Fruit fly (Drosophila melanogaster) whole organism, pupa: ENCODE data around the gene rut.

Experiments used
- CG10348 ChIP-seq: fragments of 200-800 bp; sonication (Bioruptor generic); IDR thresholded peaks from 2 replicates; pipeline ENCODE4 v1.3.6; 2022; ENCODE audit warnings: missing biosample characterization, missing genetic modification characterization
- CG12605 ChIP-seq: fragments of 200-800 bp; sonication (Bioruptor generic); IDR thresholded peaks from 2 replicates; pipeline ENCODE4 v1.3.6; 2022; ENCODE audit warnings: missing biosample characterization, missing genetic modification characterization
- CG13204 ChIP-seq: fragments of 200-800 bp; sonication (Bioruptor generic); optimal IDR thresholded peaks from 2 replicates; lab custom pipeline; 2018; ENCODE audit warnings: missing biosample characterization, mild to moderate bottlenecking, missing genetic modification characterization, moderate library complexity
- CG14655 ChIP-seq: fragments of 200-800 bp; sonication (Bioruptor generic); optimal IDR thresholded peaks from 3 replicates; lab custom pipeline; 2017; ENCODE audit warnings: mild to moderate bottlenecking, missing biosample characterization, missing genetic modification reagents, missing genetic modification characterization
- CG15710 ChIP-seq: fragments of 200-800 bp; sonication (Bioruptor generic); optimal IDR thresholded peaks from 2 replicates; lab custom pipeline; 2018; ENCODE audit warnings: missing biosample characterization, mild to moderate bottlenecking, missing genetic modification characterization, moderate library complexity
- CG17806 ChIP-seq: fragments of 200-800 bp; sonication (Bioruptor generic); optimal IDR thresholded peaks from 2 replicates; lab custom pipeline; 2018; ENCODE audit warnings: missing biosample characterization, mild to moderate bottlenecking, missing genetic modification characterization, moderate library complexity
- CG32121 ChIP-seq: fragments of 200-800 bp; sonication (Bioruptor generic); IDR thresholded peaks from 2 replicates; pipeline ENCODE4 v1.3.6; 2022; ENCODE audit warnings: missing biosample characterization, missing genetic modification characterization
- CG34367 ChIP-seq: fragments of 200-800 bp; sonication (Bioruptor generic); optimal IDR thresholded peaks from 2 replicates; lab custom pipeline; 2018; ENCODE audit warnings: missing biosample characterization, mild to moderate bottlenecking, missing genetic modification characterization
- CG4496 ChIP-seq: fragments of 200-800 bp; sonication (Bioruptor generic); IDR thresholded peaks from 3 replicates; pipeline ENCODE4 v1.3.6; 2022; ENCODE audit warnings: missing biosample characterization, missing genetic modification characterization
- CG8159 ChIP-seq: fragments of 200-800 bp; sonication (Bioruptor generic); optimal IDR thresholded peaks from 3 replicates; lab custom pipeline; 2018; ENCODE audit warnings: missing biosample characterization, mild to moderate bottlenecking, missing genetic modification characterization, moderate library complexity
- CG8301 ChIP-seq: fragments of 200-800 bp; sonication (Bioruptor generic); optimal IDR thresholded peaks from 2 replicates; lab custom pipeline; 2018; ENCODE audit warnings: missing biosample characterization, mild to moderate bottlenecking, missing genetic modification characterization
- CG9948 ChIP-seq: fragments of 200-800 bp; sonication (Bioruptor generic); optimal IDR thresholded peaks from 2 replicates; lab custom pipeline; 2018; ENCODE audit warnings: missing biosample characterization, mild to moderate bottlenecking, missing genetic modification characterization, moderate library complexity
- D1 ChIP-seq: fragments of 200-800 bp; sonication (Bioruptor generic); optimal IDR thresholded peaks from 2 replicates; lab custom pipeline; 2018; ENCODE audit warnings: missing biosample characterization, mild to moderate bottlenecking, missing genetic modification characterization, moderate library complexity
- EcR ChIP-seq: fragments of 200-800 bp; sonication (Bioruptor generic); optimal IDR thresholded peaks from 3 replicates; lab custom pipeline; 2019; ENCODE audit warnings: missing biosample characterization, missing genetic modification characterization, mild to moderate bottlenecking, moderate library complexity, missing genetic modification reagents
- Ets98B ChIP-seq: fragments of 200-800 bp; sonication (Bioruptor generic); IDR thresholded peaks from 2 replicates; pipeline ENCODE4 v1.3.6; 2022; ENCODE audit warnings: missing biosample characterization, missing genetic modification characterization
- Pif1A ChIP-seq: fragments of 200-800 bp; sonication (Bioruptor generic); optimal IDR thresholded peaks from 3 replicates; lab custom pipeline; 2016; ENCODE audit warnings: missing biosample characterization, missing genetic modification characterization
- Pif1B ChIP-seq: fragments of 200-800 bp; sonication (Bioruptor generic); optimal IDR thresholded peaks from 3 replicates; lab custom pipeline; 2016; ENCODE audit warnings: missing biosample characterization, missing genetic modification characterization
- Snoo ChIP-seq: fragments of 200-800 bp; sonication (Bioruptor generic); optimal IDR thresholded peaks from 3 replicates; lab custom pipeline; 2017; ENCODE audit warnings: missing biosample characterization, mild to moderate bottlenecking, missing genetic modification characterization, inconsistent platforms
- fd96Ca ChIP-seq: fragments of 200-800 bp; sonication (Bioruptor generic); IDR thresholded peaks from 3 replicates; pipeline ENCODE4 v1.3.6; 2022; ENCODE audit warnings: missing biosample characterization, missing genetic modification characterization
- gl ChIP-seq: fragments of 200-800 bp; sonication (Bioruptor generic); optimal IDR thresholded peaks from 2 replicates; lab custom pipeline; 2018; ENCODE audit warnings: missing biosample characterization, mild to moderate bottlenecking, missing genetic modification characterization
- rn ChIP-seq: fragments of 200-800 bp; sonication (Bioruptor generic); IDR thresholded peaks from 2 replicates; pipeline ENCODE4 v1.3.6; 2022; ENCODE audit warnings: missing biosample characterization, missing genetic modification characterization

The rut gene

dm6 chrX:14841893-14842505, 16.1 kb upstream of the rut start:
- TF ChIP-seq CG10348 (no peak), EcR (GFP tag; lab: Kevin White, UChicago) (peak; percentile 72)

dm6 chrX:14840417-14840872, 14.6 kb upstream of the rut start:
- TF ChIP-seq CG13204 (GFP tag; lab: Kevin White, UChicago) (peak; percentile 32), CG14655 (GFP tag; lab: Kevin White, UChicago) (peak; percentile 50), CG34367 (tag; lab: Kevin White, UChicago) (peak; percentile 69), CG8301 (peak; percentile 16), fd96Ca (GFP tag; lab: Robert Waterston, UW) (no peak), CG8159 (tag; lab: Kevin White, UChicago) (peak; percentile 58), Snoo (tag; lab: Kevin White, UChicago) (peak; percentile 13), EcR (GFP tag; lab: Kevin White, UChicago) (no peak), CG12605 (GFP tag; lab: Robert Waterston, UW) (peak; percentile 85), CG4496 (GFP tag; lab: Robert Waterston, UW) (peak; percentile 72), rn (no peak), CG32121 (GFP tag; lab: Robert Waterston, UW) (peak; percentile 60), CG15710 (tag; lab: Kevin White, UChicago) (peak; percentile 68), gl (tag; lab: Kevin White, UChicago) (peak; percentile 61), CG17806 (tag; lab: Kevin White, UChicago) (peak; percentile 58), Pif1B (GFP tag; lab: Kevin White, UChicago) (peak; percentile 16), CG10348 (no peak), CG9948 (peak; percentile 47), D1 (tag; lab: Kevin White, UChicago) (peak; percentile 52), Ets98B (GFP tag; lab: Robert Waterston, UW) (peak; percentile 16; the same call in 1 of the 2 replicates), Pif1A (GFP tag; lab: Kevin White, UChicago) (peak; percentile 50)

dm6 chrX:14839739-14840347, 14.0 kb upstream of the rut start:
- TF ChIP-seq EcR (GFP tag; lab: Kevin White, UChicago) (no peak), CG12605 (GFP tag; lab: Robert Waterston, UW) (peak; percentile 64), CG15710 (tag; lab: Kevin White, UChicago) (no peak), CG34367 (tag; lab: Kevin White, UChicago) (peak; percentile 4), Snoo (tag; lab: Kevin White, UChicago) (no peak), CG17806 (tag; lab: Kevin White, UChicago) (peak; percentile 6), CG14655 (GFP tag; lab: Kevin White, UChicago) (no peak), CG10348 (no peak), CG13204 (GFP tag; lab: Kevin White, UChicago) (no peak), rn (0 out of 2 replicates have a peak, but pooled peaks have one; percentile 15), CG9948 (no peak), CG32121 (GFP tag; lab: Robert Waterston, UW) (peak; percentile 57), CG8301 (peak; percentile 48), CG4496 (GFP tag; lab: Robert Waterston, UW) (peak; percentile 81), Ets98B (GFP tag; lab: Robert Waterston, UW) (peak; percentile 20; the same call in 1 of the 2 replicates), Pif1B (GFP tag; lab: Kevin White, UChicago) (no peak), fd96Ca (GFP tag; lab: Robert Waterston, UW) (peak; percentile 68; the same call in 1 of the 3 replicates), Pif1A (GFP tag; lab: Kevin White, UChicago) (no peak), gl (tag; lab: Kevin White, UChicago) (no peak), CG8159 (tag; lab: Kevin White, UChicago) (peak; percentile 27)

- peak; percentile 77 for TF ChIP-seq Ets98B (GFP tag; lab: Robert Waterston, UW)
- peak; percentile 81 for TF ChIP-seq CG32121 (GFP tag; lab: Robert Waterston, UW)
- TF ChIP-seq CG12605 (GFP tag; lab: Robert Waterston, UW) = peak; percentile 36
- TF ChIP-seq CG8159 (tag; lab: Kevin White, UChicago) = peak; percentile 33
- peak; percentile 38 for TF ChIP-seq CG9948
- no peak for TF ChIP-seq Pif1B (GFP tag; lab: Kevin White, UChicago)
- no peak for TF ChIP-seq CG14655 (GFP tag; lab: Kevin White, UChicago)
- TF ChIP-seq CG15710 (tag; lab: Kevin White, UChicago) = peak; percentile 60
- TF ChIP-seq CG13204 (GFP tag; lab: Kevin White, UChicago) = no peak
- TF ChIP-seq Pif1A (GFP tag; lab: Kevin White, UChicago) = peak; percentile 51
- TF ChIP-seq CG34367 (tag; lab: Kevin White, UChicago) = peak; percentile 50
- TF ChIP-seq fd96Ca (GFP tag; lab: Robert Waterston, UW) = peak; percentile 72; the same call in 2 of the 3 replicates
- peak; percentile 46 for TF ChIP-seq CG17806 (tag; lab: Kevin White, UChicago)
- no peak for TF ChIP-seq D1 (tag; lab: Kevin White, UChicago)
- peak; percentile 10 for TF ChIP-seq Snoo (tag; lab: Kevin White, UChicago)
- TF ChIP-seq CG10348 = no peak
- no peak for TF ChIP-seq EcR (GFP tag; lab: Kevin White, UChicago)
- 0 out of 2 replicates have a peak, but pooled peaks have one; percentile 20 for TF ChIP-seq rn
- peak; percentile 80 for TF ChIP-seq CG4496 (GFP tag; lab: Robert Waterston, UW)
- TF ChIP-seq gl (tag; lab: Kevin White, UChicago) = no peak
- peak; percentile 16 for TF ChIP-seq CG8301
Measured at dm6 chrX:14839047-14839446, 13.2 kb upstream of the rut start, which contains the start of the genes CG32590 and Flo2. Gene CG32590 (minus strand): TSS chrX:14839106. Gene Flo2 (plus strand): TSS chrX:14839376.
